Fruit fly (Drosophila melanogaster) whole organism, embryonic: ENCODE data around the gene mRpL33.
A peak's percentile ranks its signal among the peaks of the same experiment; 100 is the strongest.

Experiments
- Atf-2 ChIP-seq: fragments of 200-800 bp; sonication (Bioruptor generic); optimal IDR thresholded peaks from 2 replicates; lab custom pipeline; 2016; ENCODE audit warnings: missing biosample characterization, missing genetic modification characterization
- B-H2 ChIP-seq: fragments of 200-800 bp; sonication (Bioruptor generic); optimal IDR thresholded peaks from 2 replicates; lab custom pipeline; 2018; ENCODE audit warnings: missing biosample characterization, mild to moderate bottlenecking, missing genetic modification characterization
- CG10147 ChIP-seq: fragments of 200-800 bp; sonication (Bioruptor generic); optimal IDR thresholded peaks from 2 replicates; lab custom pipeline; 2019; ENCODE audit warnings: missing biosample characterization, mild to moderate bottlenecking, missing genetic modification characterization, moderate library complexity
- CG10654 ChIP-seq: fragments of 200-800 bp; sonication (Bioruptor generic); optimal IDR thresholded peaks from 2 replicates; lab custom pipeline; 2016; ENCODE audit warnings: missing biosample characterization, missing genetic modification characterization
- CG12071 ChIP-seq: fragments of 200-800 bp; sonication (Bioruptor generic); optimal IDR thresholded peaks from 3 replicates; lab custom pipeline; 2018; ENCODE audit warnings: missing biosample characterization, mild to moderate bottlenecking, missing genetic modification characterization
- CG12236 ChIP-seq: fragments of 200-800 bp; sonication (Bioruptor generic); optimal IDR thresholded peaks from 2 replicates; lab custom pipeline; 2016; ENCODE audit warnings: missing biosample characterization, missing genetic modification characterization
- CG15269 ChIP-seq: fragments of 200-800 bp; sonication (Bioruptor generic); optimal IDR thresholded peaks from 2 replicates; lab custom pipeline; 2018; ENCODE audit warnings: missing biosample characterization, mild to moderate bottlenecking, missing genetic modification characterization, moderate library complexity
- CG15696 ChIP-seq: fragments of 200-800 bp; sonication (Bioruptor generic); optimal IDR thresholded peaks from 2 replicates; lab custom pipeline; 2019; ENCODE audit warnings: missing biosample characterization, mild to moderate bottlenecking, missing genetic modification characterization, moderate library complexity
- CG1602 ChIP-seq: fragments of 200-800 bp; sonication (Bioruptor generic); optimal IDR thresholded peaks from 3 replicates; lab custom pipeline; 2016; ENCODE audit warnings: missing biosample characterization, missing genetic modification characterization
- CG17802 ChIP-seq: fragments of 200-800 bp; sonication (Bioruptor generic); optimal IDR thresholded peaks from 2 replicates; lab custom pipeline; 2018; ENCODE audit warnings: missing biosample characterization, mild to moderate bottlenecking, missing genetic modification characterization, moderate library complexity
- CG2116 ChIP-seq: fragments of 200-800 bp; sonication (Bioruptor generic); optimal IDR thresholded peaks from 3 replicates; lab custom pipeline; 2018; ENCODE audit warnings: missing biosample characterization, mild to moderate bottlenecking, missing genetic modification characterization
- CG2120 ChIP-seq: fragments of 200-800 bp; sonication (Bioruptor generic); optimal IDR thresholded peaks from 3 replicates; lab custom pipeline; 2016; ENCODE audit warnings: missing biosample characterization, missing genetic modification characterization
- CG42726 ChIP-seq: fragments of 200-800 bp; sonication (Bioruptor generic); IDR thresholded peaks from 2 replicates; pipeline ENCODE4 v1.3.6; 2022; ENCODE audit warnings: missing biosample characterization, missing genetic modification characterization; ENCODE audit not compliant: partially characterized antibody
- CG6175 ChIP-seq: fragments of 200-800 bp; sonication (Bioruptor generic); IDR thresholded peaks from 3 replicates; pipeline ENCODE4 v1.3.6; 2022; ENCODE audit warnings: missing biosample characterization, missing genetic modification characterization
- CG6683 ChIP-seq: fragments of 200-800 bp; sonication (Bioruptor generic); optimal IDR thresholded peaks from 2 replicates; lab custom pipeline; 2017; ENCODE audit warnings: missing biosample characterization, mild to moderate bottlenecking, missing genetic modification characterization, missing genetic modification reagents
- CG7372 ChIP-seq: fragments of 200-800 bp; sonication (Bioruptor generic); IDR thresholded peaks from 2 replicates; pipeline ENCODE4 v1.3.6; 2022; ENCODE audit warnings: missing biosample characterization, missing genetic modification characterization
- CG7786 ChIP-seq: fragments of 200-800 bp; sonication (Bioruptor generic); optimal IDR thresholded peaks from 2 replicates; lab custom pipeline; 2016; ENCODE audit warnings: missing biosample characterization, missing genetic modification characterization
- CG8290 ChIP-seq, 3 experiments: fragments of 200-800 bp; sonication (Bioruptor generic); optimal IDR thresholded peaks; 2 replicates each; lab custom pipeline; 2016 to 2019; ENCODE audit warnings: missing biosample characterization in 3 of 3, missing genetic modification characterization in 3 of 3, mild to moderate bottlenecking in 2 of 3, moderate library complexity in 1 of 3
- CG9609 ChIP-seq: fragments of 200-800 bp; sonication (Bioruptor generic); optimal IDR thresholded peaks from 3 replicates; lab custom pipeline; 2016; ENCODE audit warnings: missing biosample characterization, missing genetic modification characterization
- CG9817 ChIP-seq: fragments of 200-800 bp; sonication (Bioruptor generic); optimal IDR thresholded peaks from 2 replicates; lab custom pipeline; 2018; ENCODE audit warnings: missing biosample characterization, mild to moderate bottlenecking, missing genetic modification characterization, moderate library complexity
- CoRest ChIP-seq: fragments of 200-800 bp; sonication (Bioruptor generic); optimal IDR thresholded peaks from 3 replicates; lab custom pipeline; 2018; ENCODE audit warnings: missing biosample characterization, mild to moderate bottlenecking, missing genetic modification characterization, moderate library complexity
- HLHmδ ChIP-seq: fragments of 200-800 bp; sonication (Bioruptor generic); optimal IDR thresholded peaks from 2 replicates; lab custom pipeline; 2018; ENCODE audit warnings: missing biosample characterization, mild to moderate bottlenecking, missing genetic modification characterization, moderate library complexity
- Jarid2 ChIP-seq: fragments of 200-800 bp; sonication (Bioruptor generic); optimal IDR thresholded peaks from 3 replicates; lab custom pipeline; 2017; ENCODE audit warnings: mild to moderate bottlenecking, missing biosample characterization, missing genetic modification reagents, missing genetic modification characterization
- Lpt ChIP-seq: fragments of >200 bp; optimal IDR thresholded peaks from 2 replicates; lab custom pipeline; 2018; ENCODE audit warnings: missing biosample characterization, missing genetic modification characterization
- MBD-R2 ChIP-seq: fragments of 200-800 bp; sonication (Bioruptor generic); IDR thresholded peaks from 2 replicates; pipeline ENCODE4 v1.3.6; 2022; ENCODE audit warnings: missing biosample characterization, missing genetic modification characterization
- NC2α ChIP-seq: fragments of 200-800 bp; sonication (Bioruptor generic); optimal IDR thresholded peaks from 2 replicates; lab custom pipeline; 2016; ENCODE audit warnings: missing biosample characterization, missing genetic modification characterization
- Oaz ChIP-seq: fragments of 200-800 bp; sonication (Bioruptor generic); IDR thresholded peaks from 2 replicates; pipeline ENCODE4 v1.3.6; 2022; ENCODE audit warnings: missing biosample characterization, missing genetic modification characterization
- Scr ChIP-seq: fragments of 200-800 bp; sonication (Bioruptor generic); IDR thresholded peaks from 2 replicates; pipeline ENCODE4 v1.3.6; 2022; ENCODE audit warnings: missing biosample characterization, missing genetic modification characterization; ENCODE audit not compliant: partially characterized antibody
- Spps ChIP-seq: fragments of 200-800 bp; sonication (Bioruptor generic); optimal IDR thresholded peaks from 2 replicates; lab custom pipeline; 2018; ENCODE audit warnings: missing biosample characterization, mild to moderate bottlenecking, missing genetic modification characterization
- Vsx1 ChIP-seq: fragments of 200-800 bp; sonication (Bioruptor generic); optimal IDR thresholded peaks from 2 replicates; lab custom pipeline; 2017; ENCODE audit warnings: missing biosample characterization, mild to moderate bottlenecking, missing genetic modification characterization, missing genetic modification reagents
- az2 ChIP-seq: fragments of 200-800 bp; sonication (Bioruptor generic); optimal IDR thresholded peaks from 3 replicates; lab custom pipeline; 2016; ENCODE audit warnings: missing biosample characterization, missing genetic modification characterization
- bsh ChIP-seq, 2 experiments: fragments of 200-800 bp; sonication (Bioruptor generic); optimal IDR thresholded peaks; 2 replicates each; lab custom pipeline; 2017 to 2018; ENCODE audit warnings: mild to moderate bottlenecking in 2 of 2, missing biosample characterization in 2 of 2, missing genetic modification characterization in 2 of 2, moderate library complexity in 1 of 2
- cad ChIP-seq: fragments of >200 bp; optimal IDR thresholded peaks from 2 replicates; lab custom pipeline; 2017; ENCODE audit warnings: missing biosample characterization, missing genetic modification characterization
- cas ChIP-seq: fragments of 200-800 bp; sonication (Bioruptor generic); IDR thresholded peaks from 2 replicates; pipeline ENCODE4 v1.3.6; 2022; ENCODE audit warnings: missing biosample characterization, missing genetic modification characterization
- chm ChIP-seq: fragments of 200-800 bp; sonication (Bioruptor generic); IDR thresholded peaks from 2 replicates; pipeline ENCODE4 v1.3.6; 2022; ENCODE audit warnings: missing biosample characterization, missing genetic modification characterization
- corto ChIP-seq: fragments of 200-800 bp; sonication (Bioruptor generic); optimal IDR thresholded peaks from 2 replicates; lab custom pipeline; 2016; ENCODE audit warnings: missing biosample characterization, mild to moderate bottlenecking, missing genetic modification characterization, moderate library complexity
- crol ChIP-seq: fragments of 200-800 bp; sonication (Bioruptor generic); IDR thresholded peaks from 2 replicates; pipeline ENCODE4 v1.3.6; 2022; ENCODE audit warnings: missing biosample characterization, missing genetic modification characterization
- cwo ChIP-seq: fragments of 200-800 bp; sonication (Bioruptor generic); optimal IDR thresholded peaks from 3 replicates; lab custom pipeline; 2017; ENCODE audit warnings: missing biosample characterization, missing genetic modification characterization, mild to moderate bottlenecking, moderate library complexity, missing genetic modification reagents
- danr ChIP-seq: fragments of 200-800 bp; sonication (Bioruptor generic); IDR thresholded peaks from 2 replicates; pipeline ENCODE4 v1.3.6; 2022; ENCODE audit warnings: missing biosample characterization, missing genetic modification characterization
- emc ChIP-seq: fragments of 200-800 bp; sonication (Bioruptor generic); optimal IDR thresholded peaks from 2 replicates; lab custom pipeline; 2016; ENCODE audit warnings: missing biosample characterization, missing genetic modification characterization
- fru ChIP-seq: fragments of >200 bp; optimal IDR thresholded peaks from 2 replicates; lab custom pipeline; 2017
- hth ChIP-seq: fragments of >200 bp; optimal IDR thresholded peaks from 2 replicates; lab custom pipeline; 2017; ENCODE audit warnings: inconsistent platforms
- jigr1 ChIP-seq: fragments of 200-800 bp; sonication (Bioruptor generic); IDR thresholded peaks from 3 replicates; pipeline ENCODE4 v1.3.6; 2022; ENCODE audit warnings: missing biosample characterization, missing genetic modification characterization
- nerfin-1 ChIP-seq: fragments of 200-800 bp; sonication (Bioruptor generic); optimal IDR thresholded peaks from 3 replicates; lab custom pipeline; 2019; ENCODE audit warnings: missing biosample characterization, mild to moderate bottlenecking, missing genetic modification characterization, moderate library complexity
- onecut ChIP-seq: fragments of 200-800 bp; sonication (Bioruptor generic); IDR thresholded peaks from 2 replicates; pipeline ENCODE4 v1.3.6; 2022; ENCODE audit warnings: missing biosample characterization, missing genetic modification characterization
- otp ChIP-seq: fragments of 200-800 bp; sonication (Bioruptor generic); IDR thresholded peaks from 3 replicates; pipeline ENCODE4, ENCODE4 v1.3.6; 2022; ENCODE audit warnings: missing biosample characterization, missing genetic modification characterization
- p53 ChIP-seq: fragments of 200-800 bp; sonication (Bioruptor generic); optimal IDR thresholded peaks from 2 replicates; lab custom pipeline; 2016; ENCODE audit warnings: missing biosample characterization, missing genetic modification characterization
- shn ChIP-seq: fragments of 200-800 bp; sonication (Bioruptor generic); optimal IDR thresholded peaks from 3 replicates; lab custom pipeline; 2016; ENCODE audit warnings: missing biosample characterization, missing genetic modification characterization
- sima ChIP-seq: fragments of 200-800 bp; sonication (Bioruptor generic); optimal IDR thresholded peaks from 2 replicates; lab custom pipeline; 2016; ENCODE audit warnings: missing biosample characterization, missing genetic modification characterization
- slbo ChIP-seq: fragments of 200-800 bp; sonication (Bioruptor generic); IDR thresholded peaks from 2 replicates; pipeline ENCODE4 v1.3.6; 2022; ENCODE audit warnings: missing biosample characterization, missing genetic modification characterization
- trem ChIP-seq: fragments of 200-800 bp; optimal IDR thresholded peaks from 3 replicates; lab custom pipeline; 2019; ENCODE audit warnings: missing biosample characterization, mild to moderate bottlenecking, missing genetic modification characterization, moderate library complexity

Gene mRpL33

dm6 chrX:4324781-4325180, 2.8 kb upstream of the mRpL33 start (continued):
- peak; percentile 98 for TF ChIP-seq danr (GFP tag; lab: Robert Waterston, UW)
- peak; percentile 97 for TF ChIP-seq emc (GFP tag; lab: Kevin White, UChicago)
- TF ChIP-seq Vsx1 (GFP tag; lab: Kevin White, UChicago): peak; percentile 90
- peak; percentile 97 for TF ChIP-seq CG10654 (GFP tag; lab: Kevin White, UChicago)
- peak; percentile 83 for TF ChIP-seq CG8290 (GFP tag; optimal IDR thresholded peaks at IDR 0.05; lab: Kevin White, UChicago)
- TF ChIP-seq CG8290 (tag; optimal IDR thresholded peaks at IDR 0.05; lab: Kevin White, UChicago): peak; percentile 10 to 100
- TF ChIP-seq nerfin-1 (tag; lab: Kevin White, UChicago): peak; percentile 93
- peak; percentile 98 for TF ChIP-seq CoRest (tag; lab: Kevin White, UChicago)
- peak; percentile 95 for TF ChIP-seq jigr1 (GFP tag; lab: Robert Waterston, UW)
- peak; percentile 99 for TF ChIP-seq CG9817 (tag; lab: Kevin White, UChicago)
- peak; percentile 98 for TF ChIP-seq CG9609
- peak; percentile 97 for TF ChIP-seq cwo
- TF ChIP-seq slbo (GFP tag; lab: Robert Waterston, UW): peak; percentile 100
- TF ChIP-seq CG7786 (GFP tag; lab: Kevin White, UChicago): peak; percentile 99
- no peak for TF ChIP-seq Lpt (GFP tag; lab: Kevin White, UChicago)
- peak; percentile 97 for TF ChIP-seq CG1602 (GFP tag; lab: Kevin White, UChicago)
- no peak for TF ChIP-seq Scr (GFP tag; lab: Robert Waterston, UW)
- peak; percentile 99 for TF ChIP-seq CG7372 (GFP tag; lab: Robert Waterston, UW)
- peak; percentile 88 for TF ChIP-seq CG17802
- peak; percentile 88 to 97 for TF ChIP-seq bsh (GFP tag; optimal IDR thresholded peaks at IDR 0.05; lab: Kevin White, UChicago)
- TF ChIP-seq NC2α: peak; percentile 91
- no peak for TF ChIP-seq HLHmδ
- peak; percentile 70 for TF ChIP-seq crol (GFP tag; lab: Robert Waterston, UW)
- TF ChIP-seq cas (GFP tag; lab: Robert Waterston, UW): peak; percentile 99
- TF ChIP-seq CG12071 (GFP tag; lab: Kevin White, UChicago): peak; percentile 98
- TF ChIP-seq corto (GFP tag; lab: Kevin White, UChicago): peak; percentile 96
- no peak for TF ChIP-seq fru (lab: Kevin White, UChicago)
- peak; percentile 99 for TF ChIP-seq CG15269
- TF ChIP-seq otp (GFP tag; lab: Robert Waterston, UW): peak; percentile 98
- TF ChIP-seq chm (GFP tag; lab: Robert Waterston, UW): peak; percentile 98
- peak; percentile 95 for TF ChIP-seq onecut (GFP tag; lab: Robert Waterston, UW)
- TF ChIP-seq CG6175 (GFP tag; lab: Robert Waterston, UW): peak; percentile 98
- TF ChIP-seq trem: peak; percentile 79
- TF ChIP-seq MBD-R2 (GFP tag; lab: Robert Waterston, UW): peak; percentile 99
- TF ChIP-seq B-H2 (GFP tag; lab: Kevin White, UChicago): peak; percentile 99
- peak; percentile 98 for TF ChIP-seq Oaz (GFP tag; lab: Robert Waterston, UW)
- peak; percentile 89 for TF ChIP-seq CG12236 (GFP tag; lab: Kevin White, UChicago)
- TF ChIP-seq CG10147 (GFP tag; lab: Kevin White, UChicago): peak; percentile 98
- peak; percentile 87 for TF ChIP-seq CG15696 (tag; lab: Kevin White, UChicago)
- TF ChIP-seq CG2116: peak; percentile 63
- peak; percentile 87 for TF ChIP-seq Jarid2 (GFP tag; lab: Kevin White, UChicago)
- TF ChIP-seq cad (GFP tag; lab: Kevin White, UChicago): no peak
- TF ChIP-seq Atf-2 (GFP tag; lab: Kevin White, UChicago): peak; percentile 97
- no peak for TF ChIP-seq hth
- peak; percentile 67 for TF ChIP-seq Spps (tag; lab: Kevin White, UChicago)
- TF ChIP-seq CG2120 (GFP tag; lab: Kevin White, UChicago): peak; percentile 100
- peak; percentile 97 for TF ChIP-seq az2 (GFP tag; lab: Kevin White, UChicago)
- TF ChIP-seq p53 (GFP tag; lab: Kevin White, UChicago): peak; percentile 88
- TF ChIP-seq CG6683 (GFP tag; lab: Kevin White, UChicago): peak; percentile 96
- peak; percentile 95 for TF ChIP-seq sima (GFP tag; lab: Kevin White, UChicago)
- peak; percentile 94 for TF ChIP-seq shn (GFP tag; lab: Kevin White, UChicago)
- no peak for TF ChIP-seq CG42726 (GFP tag; lab: Robert Waterston, UW)
